Fruit fly (Drosophila melanogaster) Kc167 (cell line): ENCODE measurements around the gene CG13733.

Source experiments
- Myc ChIP-seq: fragments of >200 bp; optimal IDR thresholded peaks from 2 replicates; lab custom pipeline; 2017; ENCODE audit warnings: missing external identifiers
- Sin3A ChIP-seq: fragments of >200 bp; optimal IDR thresholded peaks from 2 replicates; lab custom pipeline; 2018; ENCODE audit warnings: missing external identifiers
- h ChIP-seq: fragments of >200 bp; optimal IDR thresholded peaks from 3 replicates; lab custom pipeline; 2018; ENCODE audit warnings: missing external identifiers
- insv ChIP-seq: fragments of >200 bp; optimal IDR thresholded peaks from 3 replicates; lab custom pipeline; 2018; ENCODE audit warnings: missing external identifiers
- psq ChIP-seq: fragments of >200 bp; optimal IDR thresholded peaks from 2 replicates; lab custom pipeline; 2017; ENCODE audit warnings: missing external identifiers
- ttk ChIP-seq: sonication (Bioruptor generic); optimal IDR thresholded peaks from 2 replicates; lab custom pipeline; 2017; ENCODE audit warnings: missing external identifiers

Gene CG13733

dm6 chr3L:17496871-17497492 lies 18.3 kb upstream of the CG13733 start:
- TF ChIP-seq insv (lab: Kevin White, UChicago) = no peak
- no peak for TF ChIP-seq ttk (lab: Kevin White, UChicago)
- no peak for TF ChIP-seq Sin3A (lab: Kevin White, UChicago)
- TF ChIP-seq psq (lab: Kevin White, UChicago) = no peak
- TF ChIP-seq h (lab: Kevin White, UChicago) = no peak
- TF ChIP-seq Myc (lab: Kevin White, UChicago) = no peak

dm6 chr3L:17496012-17496411 lies 17.3 kb upstream of the CG13733 start:
- TF ChIP-seq ttk (lab: Kevin White, UChicago) = no peak
- no peak for TF ChIP-seq h (lab: Kevin White, UChicago)
- no peak for TF ChIP-seq psq (lab: Kevin White, UChicago)
- no peak for TF ChIP-seq insv (lab: Kevin White, UChicago)
- no peak for TF ChIP-seq Myc (lab: Kevin White, UChicago)
- TF ChIP-seq Sin3A (lab: Kevin White, UChicago) = no peak

DNA sequence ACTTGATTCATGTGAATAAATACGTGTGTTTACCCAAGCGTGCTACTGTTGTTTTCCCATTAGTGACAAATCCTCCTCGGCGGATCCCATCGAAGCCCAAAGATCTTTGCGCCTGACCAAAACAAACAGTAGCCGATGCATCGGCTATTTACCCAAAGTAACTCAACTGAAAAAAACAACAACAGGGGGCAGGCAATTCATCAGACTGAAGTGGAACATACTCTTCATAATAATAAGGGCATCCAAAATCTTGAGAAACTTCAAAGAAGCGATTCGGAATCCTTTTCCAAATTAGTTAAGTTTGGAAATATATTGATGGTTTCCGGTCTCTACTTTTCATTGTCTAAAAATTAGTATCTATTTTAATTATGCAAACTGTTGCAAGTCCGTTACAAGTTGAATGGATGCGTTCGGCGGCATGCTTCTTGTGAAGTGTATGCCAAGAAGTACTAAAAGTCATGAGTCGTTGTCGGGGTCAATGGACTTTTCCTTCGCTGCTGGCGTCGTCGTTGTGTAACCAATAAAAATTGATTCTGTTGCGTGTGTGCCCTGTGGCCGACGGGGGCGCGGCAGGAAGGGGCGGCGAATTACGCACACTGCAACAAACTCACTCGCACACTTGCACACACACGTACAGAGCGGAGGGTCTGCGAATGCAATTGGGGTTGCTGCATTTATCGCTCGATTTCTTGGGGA lies 16.7 kb upstream of the CG13733 start:
- TF ChIP-seq psq (lab: Kevin White, UChicago) (no peak), Sin3A (lab: Kevin White, UChicago) (no peak), Myc (lab: Kevin White, UChicago) (no peak), h (lab: Kevin White, UChicago) (no peak), insv (lab: Kevin White, UChicago) (no peak)

dm6 chr3L:17494541-17494940 lies 15.8 kb upstream of the CG13733 start, which contains the start of gene edin:
Gene edin, plus strand, starts transcription at chr3L:17494880.
- TF ChIP-seq psq (lab: Kevin White, UChicago) (no peak), insv (lab: Kevin White, UChicago) (no peak), ttk (lab: Kevin White, UChicago) (no peak), h (lab: Kevin White, UChicago) (no peak), Sin3A (lab: Kevin White, UChicago) (no peak)

- TF ChIP-seq psq (lab: Kevin White, UChicago) (no peak), ttk (lab: Kevin White, UChicago) (no peak), Sin3A (lab: Kevin White, UChicago) (no peak), insv (lab: Kevin White, UChicago) (no peak), h (lab: Kevin White, UChicago) (no peak), Myc (lab: Kevin White, UChicago) (no peak)
Observed at dm6 chr3L:17493807-17494404, 15.2 kb upstream of the CG13733 start.

- TF ChIP-seq Sin3A (lab: Kevin White, UChicago) = no peak
- no peak for TF ChIP-seq psq (lab: Kevin White, UChicago)
- TF ChIP-seq Myc (lab: Kevin White, UChicago) = no peak
- no peak for TF ChIP-seq h (lab: Kevin White, UChicago)
- TF ChIP-seq ttk (lab: Kevin White, UChicago) = no peak
- TF ChIP-seq insv (lab: Kevin White, UChicago) = no peak
Observed at dm6 chr3L:17493256-17493655, 14.5 kb upstream of the CG13733 start.

dm6 chr3L:17491646-17492045 lies 12.9 kb upstream of the CG13733 start:
- TF ChIP-seq psq (lab: Kevin White, UChicago) (no peak), Sin3A (lab: Kevin White, UChicago) (no peak), Myc (lab: Kevin White, UChicago) (no peak)

- TF ChIP-seq psq (lab: Kevin White, UChicago) = no peak
- no peak for TF ChIP-seq h (lab: Kevin White, UChicago)
- TF ChIP-seq Sin3A (lab: Kevin White, UChicago) = no peak
- no peak for TF ChIP-seq insv (lab: Kevin White, UChicago)
- TF ChIP-seq Myc (lab: Kevin White, UChicago) = no peak
- no peak for TF ChIP-seq ttk (lab: Kevin White, UChicago)
Observed at dm6 chr3L:17488622-17489391, 10.1 kb upstream of the CG13733 start.

DNA sequence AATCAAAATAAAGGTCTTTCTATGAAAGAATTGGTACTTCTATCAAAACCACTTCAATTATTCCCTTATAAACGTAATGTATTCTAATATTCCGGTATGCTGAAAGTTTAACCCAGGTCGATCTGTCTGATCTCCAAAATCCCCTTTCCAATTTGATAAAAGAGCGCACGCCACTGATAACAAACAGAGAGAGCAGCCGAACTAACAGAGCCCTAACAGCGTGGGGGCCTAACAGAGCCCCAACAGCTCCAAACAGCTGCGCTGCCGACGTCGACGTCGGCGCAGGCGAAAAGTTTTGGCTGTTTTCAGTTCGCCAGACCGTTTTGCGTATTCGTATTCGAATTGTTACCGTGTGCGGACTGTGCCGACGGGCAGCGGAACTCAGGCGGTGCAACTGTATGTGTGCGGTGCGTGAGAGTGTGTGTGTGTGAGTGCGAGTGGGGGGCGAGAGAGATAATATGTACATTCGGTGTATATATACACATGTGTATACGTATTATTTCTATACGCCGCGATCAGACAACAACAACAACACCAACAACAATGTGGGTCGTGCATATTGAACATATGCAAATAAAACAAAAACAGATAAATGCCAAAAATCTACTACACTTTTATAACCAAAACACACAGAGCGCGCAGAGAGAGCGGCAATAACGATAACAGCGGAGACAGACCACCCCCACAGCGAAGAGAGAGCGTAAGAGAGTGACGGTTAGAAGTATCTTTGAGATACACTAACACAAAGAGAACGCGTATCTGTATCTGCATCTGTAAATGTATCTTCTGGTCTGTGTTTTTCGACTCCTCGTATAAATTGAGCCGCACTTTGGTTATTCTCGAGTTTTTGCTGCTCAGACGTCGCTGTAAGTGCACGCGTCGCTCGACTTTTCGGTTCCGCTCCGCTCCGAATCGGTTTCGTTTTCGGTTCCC lies 8.3 kb upstream of the CG13733 start, which contains the start of gene Oatp74D:
Gene Oatp74D (plus strand): TSS at position 325 of the 933 bp plus-strand sequence.
- TF ChIP-seq psq (lab: Kevin White, UChicago) (no peak), h (lab: Kevin White, UChicago) (no peak), insv (lab: Kevin White, UChicago) (no peak), ttk (lab: Kevin White, UChicago) (no peak), Myc (lab: Kevin White, UChicago) (no peak), Sin3A (lab: Kevin White, UChicago) (no peak)

DNA sequence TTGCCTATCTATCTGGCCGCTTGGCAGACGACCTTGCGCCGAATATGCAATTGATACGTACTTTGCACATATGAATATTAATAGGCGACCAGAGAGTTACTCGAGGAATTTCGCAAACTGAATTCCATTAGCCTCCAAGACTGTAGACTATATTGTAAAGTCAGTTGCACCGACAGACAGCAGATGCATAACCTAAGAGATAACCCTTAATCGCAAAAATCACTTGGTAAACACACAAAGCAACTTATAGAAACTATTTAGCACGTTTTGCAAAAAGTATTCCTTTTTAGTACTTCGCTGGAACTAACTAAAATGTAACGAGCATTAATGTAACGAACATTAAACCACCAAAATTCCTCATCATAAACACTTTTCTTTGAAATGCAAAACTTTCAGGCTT lies 7.4 kb upstream of the CG13733 start, which contains the start of gene CG6333:
Gene CG6333 (minus strand): TSS at position 101 of the 400 bp plus-strand sequence.
- TF ChIP-seq psq (lab: Kevin White, UChicago) (no peak), Myc (lab: Kevin White, UChicago) (no peak), Sin3A (lab: Kevin White, UChicago) (no peak), ttk (lab: Kevin White, UChicago) (no peak), insv (lab: Kevin White, UChicago) (no peak), h (lab: Kevin White, UChicago) (no peak)
